Worm (Caenorhabditis elegans): ENCODE results near the gene asp-12.

Gene asp-12

ce11 chrV:8247311-8248105, 21.5 kb upstream of the asp-12 start:
- TF ChIP-seq dao-5 (tag; optimal IDR thresholded peaks at IDR 0.05) (no peak), him-1 (tag; optimal IDR thresholded peaks at IDR 0.05) (no peak), W03F9.2 (tag; optimal IDR thresholded peaks at IDR 0.05) (peak; percentile 47)

ce11 chrV:8250208-8250607, 18.8 kb upstream of the asp-12 start, which contains the start of gene C16D9.6:
TSS of gene C16D9.6 (minus strand) at chrV:8250308.
- TF ChIP-seq him-1 (tag; optimal IDR thresholded peaks at IDR 0.05), result no peak
- no peak for TF ChIP-seq dao-5 (tag; optimal IDR thresholded peaks at IDR 0.05)
- TF ChIP-seq W03F9.2 (tag; optimal IDR thresholded peaks at IDR 0.05), result no peak

ce11 chrV:8251075-8251474, 17.9 kb upstream of the asp-12 start:
- TF ChIP-seq W03F9.2 (tag; optimal IDR thresholded peaks at IDR 0.05) (no peak), dao-5 (tag; optimal IDR thresholded peaks at IDR 0.05) (no peak), him-1 (tag; optimal IDR thresholded peaks at IDR 0.05) (no peak)

ce11 chrV:8252532-8252931, 16.5 kb upstream of the asp-12 start:
- no peak for TF ChIP-seq him-1 (tag; optimal IDR thresholded peaks at IDR 0.05)
- no peak for TF ChIP-seq dao-5 (tag; optimal IDR thresholded peaks at IDR 0.05)
- no peak for TF ChIP-seq W03F9.2 (tag; optimal IDR thresholded peaks at IDR 0.05)

ce11 chrV:8253946-8254345, 15.1 kb upstream of the asp-12 start:
- TF ChIP-seq dao-5 (tag; optimal IDR thresholded peaks at IDR 0.05), result no peak
- no peak for TF ChIP-seq him-1 (tag; optimal IDR thresholded peaks at IDR 0.05)
- no peak for TF ChIP-seq W03F9.2 (tag; optimal IDR thresholded peaks at IDR 0.05)

- TF ChIP-seq dao-5 (tag; optimal IDR thresholded peaks at IDR 0.05) (no peak), him-1 (tag; optimal IDR thresholded peaks at IDR 0.05) (no peak), W03F9.2 (tag; optimal IDR thresholded peaks at IDR 0.05) (no peak)
Measured at ce11 chrV:8254973-8255372, 14.0 kb upstream of the asp-12 start.

ce11 chrV:8259016-8259415, 10.0 kb upstream of the asp-12 start, which contains the start of gene C16D9.1:
TSS of gene C16D9.1 (plus strand) at chrV:8259316.
- TF ChIP-seq him-1 (tag; optimal IDR thresholded peaks at IDR 0.05) (no peak), dao-5 (tag; optimal IDR thresholded peaks at IDR 0.05) (no peak), W03F9.2 (tag; optimal IDR thresholded peaks at IDR 0.05) (no peak)

- no peak for TF ChIP-seq him-1 (tag; optimal IDR thresholded peaks at IDR 0.05)
- TF ChIP-seq dao-5 (tag; optimal IDR thresholded peaks at IDR 0.05), result no peak
- no peak for TF ChIP-seq W03F9.2 (tag; optimal IDR thresholded peaks at IDR 0.05)
Measured at ce11 chrV:8262212-8262611, 6.8 kb upstream of the asp-12 start.

- TF ChIP-seq him-1 (tag; optimal IDR thresholded peaks at IDR 0.05) (no peak), W03F9.2 (tag; optimal IDR thresholded peaks at IDR 0.05) (no peak), dao-5 (tag; optimal IDR thresholded peaks at IDR 0.05) (no peak)
Measured at ce11 chrV:8263466-8263865, 5.5 kb upstream of the asp-12 start, which contains the start of gene C16D9.8. TSS of gene C16D9.8 (minus strand) at chrV:8263566.

ce11 chrV:8263941-8264340, 5.1 kb upstream of the asp-12 start, which contains the start of gene C16D9.9:
TSS of gene C16D9.9 (plus strand) at chrV:8264241.
- no peak for TF ChIP-seq him-1 (tag; optimal IDR thresholded peaks at IDR 0.05)

ce11 chrV:8266232-8266631, 2.8 kb upstream of the asp-12 start, which contains the start of gene F21F8.5:
TSS of gene F21F8.5 (minus strand) at chrV:8266332.
- no peak for TF ChIP-seq dao-5 (tag; optimal IDR thresholded peaks at IDR 0.05)
- no peak for TF ChIP-seq W03F9.2 (tag; optimal IDR thresholded peaks at IDR 0.05)
- no peak for TF ChIP-seq him-1 (tag; optimal IDR thresholded peaks at IDR 0.05)

ce11 chrV:8267275-8267674, 1.7 kb upstream of the asp-12 start:
- TF ChIP-seq him-1 (tag; optimal IDR thresholded peaks at IDR 0.05) (no peak), dao-5 (tag; optimal IDR thresholded peaks at IDR 0.05) (no peak), W03F9.2 (tag; optimal IDR thresholded peaks at IDR 0.05) (no peak)

ce11 chrV:8269878-8270277, 868 bp downstream of the asp-12 start:
- TF ChIP-seq W03F9.2 (tag; optimal IDR thresholded peaks at IDR 0.05), result no peak
- TF ChIP-seq dao-5 (tag; optimal IDR thresholded peaks at IDR 0.05), result no peak
- TF ChIP-seq him-1 (tag; optimal IDR thresholded peaks at IDR 0.05), result no peak

ce11 chrV:8271395-8271794, 2.4 kb downstream of the asp-12 start:
- TF ChIP-seq dao-5 (tag; optimal IDR thresholded peaks at IDR 0.05) (no peak), W03F9.2 (tag; optimal IDR thresholded peaks at IDR 0.05) (no peak), him-1 (tag; optimal IDR thresholded peaks at IDR 0.05) (no peak)

ce11 chrV:8271995-8272394, 3.0 kb downstream of the asp-12 start, which contains the start of gene asp-5:
TSS of gene asp-5 (plus strand) at chrV:8272385.
- no peak for TF ChIP-seq W03F9.2 (tag; optimal IDR thresholded peaks at IDR 0.05)
- no peak for TF ChIP-seq him-1 (tag; optimal IDR thresholded peaks at IDR 0.05)
- no peak for TF ChIP-seq dao-5 (tag; optimal IDR thresholded peaks at IDR 0.05)

All from whole organism, L4/young adult.